Worm (Caenorhabditis elegans) whole organism, early embryonic: ENCODE data around the gene Y49F6B.20.
"Not testable (repeated sequence)": the region's sequence is repeated elsewhere in the genome, so short reads cannot be mapped to it uniquely, and the experiment has no call there.

ENCODE experiments used
- aly-1 ChIP-seq: sonication (generic microtip); optimal IDR thresholded peaks from 2 replicates; lab custom pipeline; 2016; ENCODE audit warnings: missing genetic modification characterization, missing compliant biosample characterization
- scrt-1 ChIP-seq: fragments of 200-800 bp; sonication (Bioruptor generic); IDR thresholded peaks from 2 replicates; pipeline ENCODE4 v1.3.6; 2022; ENCODE audit warnings: missing genetic modification characterization, missing compliant biosample characterization
- sea-1 ChIP-seq: fragments of 200-800 bp; sonication (Bioruptor generic); conservative IDR thresholded peaks from 2 replicates; pipeline ENCODE4 v1.3.6; 2022; ENCODE audit warnings: missing genetic modification characterization, missing compliant biosample characterization

- not testable (repeated sequence) for TF ChIP-seq aly-1; scrt-1; sea-1 (GFP tag; lab: Robert Waterston, UW)
Observed at ce11 chrII:3490797-3491196, 20.3 kb upstream of the Y49F6B.20 start, which contains the start of gene fbxb-112.
